Fruit fly (Drosophila melanogaster): ENCODE data around the gene CG6179.

- TF ChIP-seq Dll (optimal IDR thresholded peaks at IDR 0.05): no peak
- no peak for TF ChIP-seq psq (optimal IDR thresholded peaks at IDR 0.05)
- TF ChIP-seq CG8478 (optimal IDR thresholded peaks at IDR 0.05): no peak
- no peak for TF ChIP-seq usp (GFP tag; optimal IDR thresholded peaks at IDR 0.05)
- no peak for TF ChIP-seq pan (optimal IDR thresholded peaks at IDR 0.05)
- TF ChIP-seq EcR (GFP tag; optimal IDR thresholded peaks at IDR 0.05): no peak
Measured at dm6 chrX:18404150-18404631, 24.3 kb downstream of the CG6179 start.

Measured in whole organism.